Fruit fly (Drosophila melanogaster) whole organism, pupa: ENCODE results near the gene CG34140.

Experiments
- CG32121 ChIP-seq: fragments of 200-800 bp; sonication (Bioruptor generic); IDR thresholded peaks from 2 replicates; pipeline ENCODE4 v1.3.6; 2022; ENCODE audit warnings: missing biosample characterization, missing genetic modification characterization
- CG9948 ChIP-seq: fragments of 200-800 bp; sonication (Bioruptor generic); optimal IDR thresholded peaks from 2 replicates; lab custom pipeline; 2018; ENCODE audit warnings: missing biosample characterization, mild to moderate bottlenecking, missing genetic modification characterization, moderate library complexity

Gene CG34140

DNA sequence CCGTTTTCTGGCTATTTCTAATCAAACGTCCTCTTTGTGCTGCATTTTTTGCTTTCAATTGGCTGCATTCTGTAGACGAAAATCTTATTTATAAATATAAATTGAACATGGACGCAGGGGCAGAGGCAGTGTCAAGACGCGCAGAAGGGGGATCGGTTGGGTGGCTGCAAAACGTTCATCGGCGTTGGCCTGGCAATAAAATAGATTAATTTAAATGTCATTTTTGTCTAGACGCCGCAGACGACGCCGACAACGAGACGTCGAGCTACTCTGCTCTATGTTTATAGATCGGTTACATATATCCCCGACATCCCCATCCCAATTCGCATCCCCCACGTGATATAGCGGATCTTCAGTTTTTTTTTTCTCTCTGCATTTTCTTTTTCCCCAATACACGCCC lies 50.8 kb downstream of the CG34140 start:
- TF ChIP-seq CG9948 = no peak
- TF ChIP-seq CG32121 (GFP tag; lab: Robert Waterston, UW) = peak; percentile 33
